Worm (Caenorhabditis elegans) whole organism, mixed stage, embryonic: Measurements from ENCODE around the gene gcc-1.

Source experiments
- blmp-1 ChIP-seq: fragments of 150-350 bp; optimal IDR thresholded peaks from 2 replicates; lab custom pipeline; 2014; ENCODE audit warnings: missing biosample characterization, missing genetic modification characterization
- elt-1 ChIP-seq: sonication (generic microtip); optimal IDR thresholded peaks from 2 replicates; lab custom pipeline; 2017; ENCODE audit warnings: missing genetic modification characterization, mild to moderate bottlenecking, missing compliant biosample characterization, antibody characterized with exemption, moderate library complexity, borderline replicate concordance; ENCODE audit not compliant: insufficient read depth
- mep-1 ChIP-seq: fragments of 150-350 bp; optimal IDR thresholded peaks from 2 replicates; lab custom pipeline; 2017; ENCODE audit warnings: missing biosample characterization, missing genetic modification reagents, missing genetic modification characterization, inconsistent platforms
- nhr-237 ChIP-seq: fragments of 150-350 bp; optimal IDR thresholded peaks from 2 replicates; lab custom pipeline; 2014; ENCODE audit warnings: missing biosample characterization, missing genetic modification characterization
- nhr-76 ChIP-seq: sonication (generic microtip); optimal IDR thresholded peaks from 2 replicates; lab custom pipeline; 2017; ENCODE audit warnings: missing biosample characterization, missing genetic modification characterization

DNA sequence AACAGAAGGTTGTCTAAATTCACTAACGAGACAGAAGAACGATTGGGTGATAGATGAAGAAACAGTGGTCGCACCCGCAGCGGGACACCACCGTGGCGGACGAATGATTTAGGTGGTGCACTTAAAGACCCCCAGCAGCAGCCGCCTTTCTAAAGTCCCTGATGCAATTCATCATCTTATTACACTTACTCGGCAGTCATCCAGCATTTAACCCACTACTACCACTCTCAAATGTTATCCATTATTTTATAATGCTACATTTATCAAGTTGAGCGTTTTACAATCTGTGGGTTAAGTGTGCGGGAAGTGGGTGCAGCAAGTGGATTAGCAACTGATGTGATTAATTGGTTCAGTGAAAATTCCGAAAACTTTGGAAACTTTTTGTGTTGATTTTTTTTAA lies 30.5 kb downstream of the gcc-1 start:
- TF ChIP-seq blmp-1 (tag; lab: Kevin White, UChicago): no peak
- TF ChIP-seq mep-1 (tag; lab: Kevin White, UChicago): no peak
- TF ChIP-seq nhr-237 (tag; lab: Kevin White, UChicago): no peak
- no peak for TF ChIP-seq elt-1 (tag; lab: Kevin White, UChicago)
- no peak for TF ChIP-seq nhr-76 (tag; lab: Kevin White, UChicago)
